Worm (Caenorhabditis elegans) whole organism, dauer: ENCODE data around the gene nspg-9.
"Not testable (repeated sequence)": the region's sequence is repeated elsewhere in the genome, so short reads cannot be mapped to it uniquely, and the experiment has no call there.

Source experiments
- unc-62 ChIP-seq: sonication (generic microtip); optimal IDR thresholded peaks from 2 replicates; lab custom pipeline; 2017; ENCODE audit warnings: missing biosample characterization, missing genetic modification reagents, missing genetic modification characterization

Gene nspg-9

DNA sequence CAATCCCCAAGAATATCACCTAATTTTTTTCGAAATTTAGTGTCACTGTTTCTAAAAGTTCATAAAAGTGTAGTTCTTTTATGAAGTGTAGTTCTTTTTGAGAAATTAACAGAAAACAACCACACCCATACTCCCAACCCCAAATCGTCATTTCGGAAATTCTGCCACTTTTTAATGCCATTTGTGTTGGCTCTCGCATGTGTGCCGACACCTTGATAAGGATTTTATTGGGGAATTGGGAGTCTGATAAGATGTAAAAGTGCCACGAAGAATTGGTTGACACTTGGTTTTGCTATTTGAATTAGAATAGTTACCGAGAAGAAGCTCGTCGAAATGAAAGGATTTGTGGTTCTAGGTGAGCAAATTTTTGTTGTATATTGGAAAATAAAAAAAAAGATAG is at the start of gene nspg-9:
TSS of gene nspg-9 (plus strand) at position 234 of the 400 bp plus-strand sequence.
- TF ChIP-seq unc-62 (GFP tag; lab: Kevin White, UChicago), result no peak

DNA sequence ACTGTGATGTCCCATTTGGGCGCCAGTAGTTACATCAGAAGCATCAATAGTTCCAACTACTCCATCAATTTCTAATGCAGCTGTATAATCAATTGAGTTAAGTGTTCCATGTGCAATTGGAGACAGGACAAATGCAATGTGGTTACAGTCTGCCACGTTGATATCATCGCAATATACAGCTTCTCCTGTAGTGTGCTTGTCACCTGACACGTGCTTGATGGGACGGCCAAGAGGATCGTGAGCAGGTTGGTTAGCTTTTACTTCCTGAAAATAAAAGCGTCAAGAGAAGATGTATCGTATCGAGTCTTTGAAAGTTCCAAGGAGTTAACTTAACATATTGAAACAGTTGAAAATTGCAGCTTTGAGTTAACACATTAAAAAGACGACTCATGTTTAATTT is 48.1 kb upstream of the nspg-9 start:
- no peak for TF ChIP-seq unc-62 (GFP tag; lab: Kevin White, UChicago)

DNA sequence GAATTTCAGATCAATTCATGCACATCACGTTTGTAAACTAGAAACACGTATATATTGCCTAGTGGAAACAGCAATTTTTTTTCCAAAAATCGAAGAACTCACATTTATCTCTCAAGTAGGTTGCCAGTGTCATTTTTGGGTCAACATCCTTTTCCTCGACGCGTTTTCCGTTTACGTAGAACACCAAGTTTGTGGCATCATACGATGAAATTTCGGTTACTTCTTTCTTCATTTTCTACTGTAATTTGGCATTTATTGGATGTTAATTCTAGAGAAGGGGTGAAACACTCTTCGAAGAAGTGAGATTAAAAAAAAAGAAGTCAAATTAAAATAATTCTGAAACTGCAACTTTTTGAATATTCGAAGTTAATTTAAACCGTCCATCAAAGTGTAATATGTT is 44.0 kb upstream of the nspg-9 start, which contains the start of gene xdh-1:
TSS of gene xdh-1 (minus strand) at position 240 of the 400 bp plus-strand sequence.
- no peak for TF ChIP-seq unc-62 (GFP tag; lab: Kevin White, UChicago)

DNA sequence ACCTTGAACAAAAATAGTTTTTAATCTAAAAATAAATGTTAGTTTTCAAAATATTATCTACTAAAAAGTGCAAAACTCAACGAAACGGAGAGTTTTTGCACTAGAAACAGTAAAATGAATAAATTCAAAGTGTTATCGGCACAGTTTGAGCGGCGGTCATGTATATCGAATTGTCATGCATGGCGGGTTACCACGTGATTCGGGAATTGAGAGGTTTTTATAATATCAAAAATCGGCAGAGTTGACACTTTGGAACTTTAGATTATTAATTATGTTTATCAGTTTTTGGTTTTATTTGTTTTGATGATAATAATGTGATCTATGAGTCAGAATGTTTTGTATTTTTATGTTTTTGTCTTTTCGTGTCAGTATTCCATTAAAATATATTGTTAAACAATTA is 43.3 kb upstream of the nspg-9 start:
- no peak for TF ChIP-seq unc-62 (GFP tag; lab: Kevin White, UChicago)

DNA sequence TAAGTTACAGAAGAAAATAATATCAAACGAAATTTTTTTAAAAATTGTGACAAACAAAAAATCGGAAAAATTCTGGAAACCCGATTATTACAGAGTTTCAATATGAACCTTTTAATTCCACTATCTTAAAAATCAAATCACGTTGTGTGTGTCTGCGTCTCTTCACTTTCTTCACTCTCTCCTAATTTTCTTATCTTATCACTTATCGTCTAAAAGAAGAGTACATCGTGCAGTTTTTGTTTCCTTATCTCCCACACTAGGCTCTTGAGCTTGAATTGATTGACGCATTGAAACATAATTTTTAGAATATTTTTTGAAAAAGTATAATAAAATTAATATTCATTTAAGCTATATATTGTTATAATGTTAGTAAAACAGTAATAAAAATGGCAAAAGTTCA is 42.5 kb upstream of the nspg-9 start:
- TF ChIP-seq unc-62 (GFP tag; lab: Kevin White, UChicago), result no peak

DNA sequence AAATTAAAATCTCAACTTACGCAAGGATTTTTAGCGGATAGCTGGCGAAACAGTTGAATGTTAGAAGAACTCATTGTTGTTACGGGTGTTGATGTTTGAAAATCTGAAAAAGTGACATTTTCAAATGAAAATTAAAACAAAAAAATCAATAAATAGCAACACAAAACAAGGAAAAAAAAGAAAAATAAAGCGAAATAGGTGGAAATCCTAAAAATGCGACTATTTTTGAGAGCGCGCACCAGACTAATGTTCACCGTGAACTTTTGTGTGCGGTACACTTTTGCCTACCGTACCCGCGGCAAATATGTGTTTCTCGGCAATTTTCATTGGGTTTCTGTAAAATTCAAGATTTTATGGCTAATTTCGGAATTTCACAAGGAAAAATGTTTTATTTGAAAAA is 39.6 kb upstream of the nspg-9 start, which contains the start of gene F55B11.6:
TSS of gene F55B11.6 (minus strand) at position 101 of the 400 bp plus-strand sequence.
- no peak for TF ChIP-seq unc-62 (GFP tag; lab: Kevin White, UChicago)

DNA sequence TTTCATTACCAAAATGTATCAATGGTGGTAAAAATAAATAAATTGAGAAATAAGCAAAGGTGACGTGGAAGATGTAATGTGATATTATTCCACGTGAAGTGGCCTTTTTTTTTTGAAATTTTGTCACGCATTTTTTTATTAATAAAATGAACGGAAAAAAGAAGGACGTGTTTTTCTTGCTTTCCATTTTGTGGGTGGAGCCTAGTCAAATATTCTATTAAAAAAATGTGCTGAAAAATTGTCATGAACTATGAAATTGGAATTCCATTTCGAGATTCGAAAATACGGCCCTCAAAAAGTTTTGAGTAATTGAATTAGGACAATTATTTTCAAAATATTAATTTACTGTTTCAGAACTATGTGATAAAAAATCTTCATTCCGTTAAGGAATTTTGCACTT is 34.8 kb upstream of the nspg-9 start, which contains the start of gene F55B11.7:
TSS of gene F55B11.7 (minus strand) at position 101 of the 400 bp plus-strand sequence.
- TF ChIP-seq unc-62 (GFP tag; lab: Kevin White, UChicago), result no peak

DNA sequence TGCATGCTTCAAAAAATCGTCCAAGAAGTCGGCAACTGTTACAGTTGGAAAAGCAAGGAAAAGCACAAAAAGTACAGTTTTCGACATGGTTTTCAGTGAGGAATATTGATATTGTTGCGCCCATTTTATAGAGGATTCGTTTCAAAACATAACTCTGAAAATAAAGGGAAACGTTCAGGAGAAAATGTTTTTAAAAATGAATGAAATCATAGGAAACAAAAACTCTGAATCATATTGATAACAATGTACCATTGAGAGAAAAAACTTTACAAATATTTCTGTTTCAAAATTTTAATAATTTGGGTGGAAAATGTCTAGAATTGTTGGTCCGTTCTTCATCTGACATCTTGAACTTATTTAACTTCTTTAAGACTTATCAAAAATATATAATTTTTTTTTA is 33.5 kb upstream of the nspg-9 start, which contains the start of gene F55B11.2:
TSS of gene F55B11.2 (minus strand) at position 101 of the 400 bp plus-strand sequence.
- no peak for TF ChIP-seq unc-62 (GFP tag; lab: Kevin White, UChicago)

DNA sequence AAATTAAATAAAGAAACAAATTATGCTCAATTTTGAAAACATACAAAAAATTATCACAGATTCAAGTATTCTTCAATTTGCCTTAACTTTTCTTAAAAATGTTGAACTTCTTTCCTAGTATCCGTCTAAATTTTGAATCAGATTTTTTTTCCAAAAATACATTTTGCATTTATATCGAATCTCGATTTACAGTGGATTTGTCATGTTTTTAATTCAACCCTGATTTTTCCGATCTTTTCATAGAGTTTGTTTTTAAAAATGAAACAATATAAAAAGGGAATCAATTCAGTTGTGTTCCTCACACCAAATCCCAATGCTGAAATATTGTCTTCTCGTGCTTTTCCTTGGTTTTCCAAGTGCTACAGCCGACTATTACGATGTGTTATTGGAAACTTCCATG is 32.3 kb upstream of the nspg-9 start, which contains the start of gene F55B11.3:
TSS of gene F55B11.3 (plus strand) at position 301 of the 400 bp plus-strand sequence.
- no peak for TF ChIP-seq unc-62 (GFP tag; lab: Kevin White, UChicago)

DNA sequence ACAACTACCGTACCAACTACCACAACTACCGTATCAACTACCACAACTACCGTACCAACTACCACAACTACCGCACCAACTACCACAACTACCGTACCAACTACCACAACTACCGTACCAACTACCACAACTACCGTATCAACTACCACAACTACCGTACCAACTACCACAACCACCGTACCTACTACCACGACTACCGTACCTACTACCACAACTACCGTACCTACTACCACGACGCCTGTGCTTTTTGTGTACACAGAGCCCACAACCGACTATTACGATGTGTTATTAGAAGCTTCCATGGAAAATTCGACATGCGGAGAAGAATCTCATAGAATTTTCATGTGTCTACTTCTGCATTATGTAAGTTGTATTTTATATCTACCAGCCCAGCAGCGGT is 29.3 kb upstream of the nspg-9 start, which contains the start of gene F55B11.5:
TSS of gene F55B11.5 (plus strand) at position 301 of the 400 bp plus-strand sequence.
- TF ChIP-seq unc-62 (GFP tag; lab: Kevin White, UChicago), result not testable (repeated sequence)

DNA sequence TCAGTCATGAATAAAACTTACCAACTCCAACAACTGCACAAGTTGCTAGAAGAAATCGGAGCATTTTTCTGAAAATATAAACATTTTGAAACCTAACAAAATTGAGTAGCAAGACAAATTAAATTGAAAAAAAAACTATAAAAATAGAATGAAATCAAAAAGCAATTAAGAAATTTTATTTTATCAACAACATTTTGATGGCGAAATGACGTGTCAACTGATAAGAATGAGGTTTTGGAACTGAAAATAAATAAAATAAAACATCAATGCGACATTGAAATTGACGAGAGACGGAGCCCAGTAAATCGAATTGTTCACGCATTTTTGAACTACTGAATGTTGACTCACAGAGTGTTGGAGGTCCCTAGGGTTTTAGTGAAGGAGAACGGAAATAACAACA is 25.8 kb upstream of the nspg-9 start, which contains the start of gene F55B11.4:
TSS of gene F55B11.4 (minus strand) at position 68 of the 400 bp plus-strand sequence.
- no peak for TF ChIP-seq unc-62 (GFP tag; lab: Kevin White, UChicago)

DNA sequence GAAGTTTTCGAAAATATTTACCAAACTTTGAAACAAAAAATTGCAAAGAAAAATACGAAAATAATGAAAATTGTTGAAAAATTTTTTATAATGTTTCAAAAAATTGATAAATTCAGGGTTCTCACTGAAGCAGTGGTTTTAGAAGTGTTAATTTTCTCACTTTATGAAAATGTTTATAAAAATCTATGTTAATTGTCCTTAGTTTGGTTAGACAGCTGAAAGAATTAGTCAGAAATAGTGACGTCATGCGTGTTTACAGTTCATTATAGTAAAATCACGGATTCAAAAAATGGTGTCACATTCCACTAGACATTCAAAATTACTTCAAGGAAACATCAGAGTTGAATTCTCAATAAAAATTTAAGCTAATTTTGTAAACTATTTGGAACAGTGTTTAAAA is 20.8 kb upstream of the nspg-9 start:
- TF ChIP-seq unc-62 (GFP tag; lab: Kevin White, UChicago), result no peak

DNA sequence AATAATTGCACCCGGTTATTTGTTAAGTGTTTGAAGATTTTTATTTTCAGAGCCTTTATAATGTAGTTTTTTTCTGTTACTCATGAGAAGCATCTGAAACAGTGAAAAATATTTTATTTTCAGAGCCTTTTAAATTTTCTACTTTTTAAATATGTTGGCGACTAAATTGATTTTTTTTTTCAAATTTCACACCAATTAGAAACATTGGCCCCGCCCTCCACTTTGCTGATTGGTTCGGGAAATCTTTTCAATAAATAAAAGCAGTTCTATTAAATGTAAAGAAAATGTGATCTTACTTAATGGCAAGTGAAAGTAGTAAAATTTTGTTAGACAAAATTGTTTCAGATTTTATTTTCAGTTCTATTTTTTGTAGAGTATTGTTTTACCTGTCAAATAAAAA is 19.3 kb upstream of the nspg-9 start:
- TF ChIP-seq unc-62 (GFP tag; lab: Kevin White, UChicago), result no peak

DNA sequence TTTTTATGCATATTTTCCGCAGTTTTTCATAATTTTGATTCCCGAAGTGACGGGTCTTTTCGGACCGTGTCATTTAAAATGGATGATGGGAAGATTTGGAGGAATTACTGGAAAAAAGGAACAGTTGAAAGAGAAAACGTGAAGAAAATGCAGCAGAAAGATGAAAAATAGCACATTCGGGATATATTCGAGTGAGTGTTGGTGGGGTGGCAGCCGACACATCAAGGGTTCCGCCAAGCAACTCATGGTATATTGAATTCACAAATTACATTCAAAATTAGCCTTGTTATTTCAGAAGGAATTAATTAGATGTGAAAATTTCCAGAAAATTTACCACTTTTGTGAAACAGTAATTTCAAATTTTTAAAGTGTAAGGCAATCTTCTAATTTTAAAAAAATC is 12.6 kb upstream of the nspg-9 start, which contains the start of gene tra-3:
TSS of gene tra-3 (minus strand) at position 107 of the 400 bp plus-strand sequence.
- TF ChIP-seq unc-62 (GFP tag; lab: Kevin White, UChicago), result no peak

DNA sequence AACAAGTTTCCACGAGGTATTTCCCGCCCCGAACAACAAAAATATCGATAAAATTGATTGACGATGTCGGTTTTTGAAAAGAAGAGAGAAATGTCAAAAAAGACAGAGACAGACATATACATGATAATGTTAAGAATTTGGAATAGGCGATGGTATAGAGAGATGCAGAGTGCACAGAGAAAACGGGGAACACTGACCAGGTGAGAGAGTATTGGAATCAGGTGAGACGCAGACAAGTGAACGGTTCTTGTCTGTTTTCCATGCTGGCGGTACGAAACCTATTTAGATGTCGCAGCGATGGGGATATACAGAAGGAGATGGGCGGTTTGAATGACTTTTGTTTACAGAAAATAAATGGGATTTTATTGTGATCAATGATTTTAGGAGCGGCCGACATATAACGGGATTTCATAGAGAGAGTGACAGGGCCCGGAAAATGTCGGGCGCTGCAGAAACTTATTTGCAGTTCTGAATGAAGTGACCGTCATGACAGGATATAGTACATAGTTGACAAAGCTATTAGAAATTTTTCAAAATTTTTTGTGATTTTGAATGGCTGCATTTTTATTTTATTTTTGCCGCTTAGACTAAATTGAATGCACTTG is 11.4 kb upstream of the nspg-9 start:
- no peak for TF ChIP-seq unc-62 (GFP tag; lab: Kevin White, UChicago)

DNA sequence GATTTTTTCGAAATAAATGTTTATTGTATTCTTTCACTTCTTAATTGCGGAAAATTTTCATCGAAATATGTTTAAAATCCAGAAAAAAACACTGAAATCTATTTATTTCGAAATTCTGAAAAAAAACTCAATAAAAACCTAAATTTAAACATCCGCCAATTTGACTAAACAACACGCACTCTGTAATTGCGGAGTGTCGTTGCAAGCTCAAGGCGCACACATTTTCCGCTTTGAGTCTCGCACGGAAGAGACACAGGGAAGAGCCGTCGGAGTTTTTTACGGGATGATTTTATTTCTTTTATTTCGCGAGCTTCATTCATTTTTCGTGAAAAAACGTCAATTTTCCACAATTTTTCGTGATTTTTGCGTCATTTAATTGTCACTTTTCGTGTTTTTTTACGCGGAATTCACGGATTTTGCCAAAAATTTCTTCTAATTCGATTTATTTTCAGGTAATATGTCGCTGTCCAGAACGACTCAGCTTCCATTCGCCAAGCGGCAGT is 7.4 kb downstream of the nspg-9 start, which contains the start of gene dld-1:
TSS of gene dld-1 (plus strand) at position 453 of the 503 bp plus-strand sequence.
- no peak for TF ChIP-seq unc-62 (GFP tag; lab: Kevin White, UChicago)
